Worm (Caenorhabditis elegans) whole organism, L1 larva: ENCODE measurements around the gene T04C12.1.

Source experiments
- egl-13 ChIP-seq: sonication (generic microtip); optimal IDR thresholded peaks from 2 replicates; lab custom pipeline; 2016; ENCODE audit warnings: missing genotype, missing genetic modification reagents, missing genetic modification characterization, missing compliant biosample characterization
- elt-3 ChIP-seq, 6 experiments: fragments of 150-350 bp in 1 of 6; sonication (generic microtip); optimal IDR thresholded peaks; 2 replicates each; lab custom pipeline; 2017 to 2018; ENCODE audit warnings: missing biosample characterization in 6 of 6, missing genetic modification characterization in 6 of 6, inconsistent platforms in 1 of 6
- lir-3 ChIP-seq: sonication (generic microtip); optimal IDR thresholded peaks from 2 replicates; lab custom pipeline; 2016; ENCODE audit warnings: mild to moderate bottlenecking, missing genetic modification characterization, moderate library complexity, missing compliant biosample characterization; ENCODE audit not compliant: poor library complexity
- nhr-11 ChIP-seq: fragments of 150-350 bp; optimal IDR thresholded peaks from 2 replicates; lab custom pipeline; 2014; ENCODE audit warnings: missing biosample characterization, missing genetic modification characterization
- nhr-77 ChIP-seq: fragments of 150-350 bp; optimal IDR thresholded peaks from 2 replicates; lab custom pipeline; 2014; ENCODE audit warnings: missing biosample characterization, missing genetic modification characterization
- nhr-90 ChIP-seq: sonication (generic microtip); optimal IDR thresholded peaks from 2 replicates; lab custom pipeline; 2016; ENCODE audit warnings: mild to moderate bottlenecking, missing genetic modification characterization, missing compliant biosample characterization; ENCODE audit not compliant: poor library complexity
- skn-1 ChIP-seq: fragments of 150-350 bp; optimal IDR thresholded peaks from 2 replicates; lab custom pipeline; 2014; ENCODE audit warnings: missing biosample characterization, missing genetic modification characterization
- snpc-4 ChIP-seq: fragments of 150-350 bp; optimal IDR thresholded peaks from 2 replicates; lab custom pipeline; 2014; ENCODE audit warnings: missing biosample characterization, missing genetic modification characterization
- unc-130 ChIP-seq: fragments of 150-350 bp; optimal IDR thresholded peaks from 2 replicates; lab custom pipeline; 2017; ENCODE audit warnings: missing biosample characterization, missing genetic modification characterization, inconsistent platforms
- unc-98 ChIP-seq: fragments of 200-800 bp; sonication (Bioruptor generic); IDR thresholded peaks from 2 replicates; pipeline ENCODE4 v1.3.6; 2022; ENCODE audit warnings: missing genetic modification characterization, missing compliant biosample characterization

DNA sequence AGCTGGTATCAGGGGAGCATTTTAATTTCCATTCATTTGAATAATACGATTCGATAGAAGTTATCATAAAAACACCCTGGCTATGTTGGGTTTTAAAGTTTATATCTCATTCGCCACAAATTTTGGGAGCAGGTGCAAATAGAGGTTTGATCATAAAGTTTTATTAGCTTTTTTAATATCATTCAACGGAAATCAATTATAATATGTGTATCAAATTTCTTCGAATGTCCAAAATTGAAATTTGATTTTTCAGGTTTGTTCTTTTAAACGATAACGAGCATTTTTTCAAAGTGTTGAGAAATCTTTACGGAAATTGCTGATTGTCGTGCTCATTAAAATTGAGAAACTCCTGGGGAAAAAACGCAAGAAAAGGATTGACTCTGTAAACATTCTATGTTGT lies 10.4 kb downstream of the T04C12.1 start, which contains the start of gene srh-74:
- TF ChIP-seq nhr-11 (tag; lab: Kevin White, UChicago) (no peak), unc-130 (no peak), nhr-77 (tag; lab: Kevin White, UChicago) (no peak), unc-98 (no peak), egl-13 (no peak), snpc-4 (tag; lab: Kevin White, UChicago) (no peak), elt-3 (tag; optimal IDR thresholded peaks at IDR 0.05; lab: Kevin White, UChicago) (no peak), nhr-90 (tag; lab: Kevin White, UChicago) (no peak), lir-3 (tag; lab: Kevin White, UChicago) (no peak), skn-1 (tag; lab: Kevin White, UChicago) (no peak)
